3 worm cellular contexts compared by ENCODE assay signal in genomic region chrII:12067451-12068076, ce11.
A peak's percentile ranks its signal among the peaks of the same experiment; 100 is the strongest.
TF ChIP-seq lines count a peak whose summit lies in the region.

TSS of gene Y17G7B.22 (plus strand) at chrII:12068026.

TF ChIP-seq in whole organism, L2 larva, 48 proteins besides CTCF, POLR2A, EP300 and RAD21:
- TF ChIP-seq unc-55 (GFP tag; optimal IDR thresholded peaks at IDR 0.05; lab: Kevin White, UChicago): peak; percentile 8
- TF ChIP-seq dmd-4 (tag; optimal IDR thresholded peaks at IDR 0.05; lab: Kevin White, UChicago): no peak
- TF ChIP-seq C34F6.9 (tag; optimal IDR thresholded peaks at IDR 0.05; lab: Kevin White, UChicago): peak; percentile 34
- no peak for TF ChIP-seq F13H6.1 (tag; optimal IDR thresholded peaks at IDR 0.05; lab: Kevin White, UChicago)
- TF ChIP-seq mdl-1 (tag; optimal IDR thresholded peaks at IDR 0.05; lab: Kevin White, UChicago): no peak
- TF ChIP-seq nhr-25 (tag; optimal IDR thresholded peaks at IDR 0.05; lab: Kevin White, UChicago): no peak
- TF ChIP-seq unc-62 (GFP tag; optimal IDR thresholded peaks at IDR 0.05; lab: Kevin White, UChicago): no peak

TF ChIP-seq in whole organism, late embryonic, 69 proteins besides CTCF, POLR2A, EP300 and RAD21:
- TF ChIP-seq hlh-13 (GFP tag; optimal IDR thresholded peaks at IDR 0.05; lab: Kevin White, UChicago): no peak
- TF ChIP-seq tbx-7 (tag; optimal IDR thresholded peaks at IDR 0.05; lab: Kevin White, UChicago): no peak
- TF ChIP-seq ceh-48 (tag; optimal IDR thresholded peaks at IDR 0.05; lab: Kevin White, UChicago): peak; percentile 46
- peak; percentile 94 for TF ChIP-seq unc-42 (tag; optimal IDR thresholded peaks at IDR 0.05; lab: Kevin White, UChicago)

TF ChIP-seq in whole organism, mixed stage, embryonic, 35 proteins besides CTCF, POLR2A, EP300 and RAD21:
- TF ChIP-seq nhr-76 (tag; optimal IDR thresholded peaks at IDR 0.05; lab: Kevin White, UChicago): no peak
- TF ChIP-seq ceh-39 (tag; optimal IDR thresholded peaks at IDR 0.05; lab: Kevin White, UChicago): no peak
- no peak for TF ChIP-seq unc-62 (GFP tag; optimal IDR thresholded peaks at IDR 0.05; lab: Kevin White, UChicago)
- peak; percentile 97 for TF ChIP-seq ces-1 (GFP tag; optimal IDR thresholded peaks at IDR 0.05; lab: Kevin White, UChicago)

Comparison
In these comparisons a context has a peak if more than half of its experiments do, and no peak if none do; other contexts are left out.
1. Of the 6 proteins assayed by ChIP-seq in both whole organism, late embryonic and whole organism, L2 larva: peak only in whole organism, late embryonic: none; only in whole organism, L2 larva: unc-55; in both: none; in neither: 5.